Fruit fly (Drosophila melanogaster): ENCODE measurements around the gene CG31142.

CG31142 gene

DNA sequence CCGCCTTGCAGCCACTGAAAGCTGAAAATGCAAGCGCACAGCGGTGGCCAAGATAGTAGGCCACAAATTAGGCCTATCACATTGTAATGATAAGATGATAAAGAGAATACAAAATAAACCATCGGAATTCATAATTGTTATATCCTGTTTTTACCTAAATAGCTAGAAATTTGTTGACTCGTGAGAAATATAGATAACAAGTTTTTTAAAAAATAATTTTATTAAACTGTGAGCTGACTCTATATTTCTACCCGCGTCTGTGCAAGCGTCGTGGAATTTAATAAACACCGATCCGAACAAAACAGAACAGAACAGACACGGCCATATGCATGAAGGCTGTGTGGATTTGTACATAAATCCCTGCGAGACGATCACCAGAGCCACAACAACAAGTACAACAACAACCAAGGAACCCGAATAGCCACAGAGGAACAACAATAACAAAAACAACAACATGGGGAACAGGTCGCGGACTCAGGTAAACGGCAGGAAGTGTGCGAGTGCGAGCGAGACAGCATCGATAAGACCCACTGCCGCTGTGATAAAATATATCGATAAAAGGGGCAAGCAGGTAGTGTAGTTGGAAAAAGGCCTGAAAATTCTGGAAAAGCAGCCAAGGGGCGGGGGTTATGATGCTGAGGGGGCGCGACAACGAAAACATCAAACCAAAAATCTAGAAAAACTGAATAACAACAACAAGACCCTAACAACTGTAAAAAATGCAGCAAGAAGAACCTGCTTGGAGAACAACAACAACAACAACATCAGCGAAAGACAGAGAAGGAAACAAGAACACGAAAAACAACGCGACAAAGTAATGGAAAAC lies 42.6 kb upstream of the CG31142 start (continued):
- TF ChIP-seq CG11247 (GFP tag; IDR thresholded peaks at IDR 0.05) (peak; percentile 56), BEAF-32 (GFP tag; optimal IDR thresholded peaks at IDR 0.05) (no peak), sim (GFP tag; IDR thresholded peaks at IDR 0.05) (peak; percentile 83), ind (GFP tag; optimal IDR thresholded peaks at IDR 0.05) (peak; percentile 71), NfI (GFP tag; optimal IDR thresholded peaks at IDR 0.05) (peak; percentile 73), cad (GFP tag; optimal IDR thresholded peaks at IDR 0.05) (peak; percentile 42), nmo (GFP tag; optimal IDR thresholded peaks at IDR 0.05) (peak; percentile 94), sna (GFP tag; IDR thresholded peaks at IDR 0.05; ENCODE audit: partially characterized antibody) (no peak), CG10462 (GFP tag; optimal IDR thresholded peaks at IDR 0.05) (peak; percentile 74), CG12299 (tag; optimal IDR thresholded peaks at IDR 0.05) (peak; percentile 84), gsb-n (tag; optimal IDR thresholded peaks at IDR 0.05) (peak; percentile 94), usp (GFP tag; optimal IDR thresholded peaks at IDR 0.05) (no peak), CG31441 (GFP tag; IDR thresholded peaks at IDR 0.05) (peak; percentile 93), CG17328 (GFP tag; IDR thresholded peaks at IDR 0.05) (peak; percentile 90), sens (GFP tag) (peak; percentile 99), NFAT (GFP tag; IDR thresholded peaks at IDR 0.05) (no peak), H2.0 (GFP tag; IDR thresholded peaks at IDR 0.05) (no peak; the same call in none of the 2 replicates), seq (GFP tag; IDR thresholded peaks at IDR 0.05) (no peak; the same call in 1 of the 2 replicates), gfzf (GFP tag; optimal IDR thresholded peaks at IDR 0.05) (no peak), Fer3 (tag; optimal IDR thresholded peaks at IDR 0.05) (peak; percentile 67), CG5180 (GFP tag; optimal IDR thresholded peaks at IDR 0.05) (peak; percentile 76), CG2116 (GFP tag; optimal IDR thresholded peaks at IDR 0.05) (peak; percentile 59), peb (GFP tag; IDR thresholded peaks at IDR 0.05) (peak; percentile 87), Side (GFP tag; optimal IDR thresholded peaks at IDR 0.05) (peak; percentile 80), lov (optimal IDR thresholded peaks at IDR 0.05) (no peak), lov (GFP tag; IDR thresholded peaks at IDR 0.05) (peak; percentile 75; the same call in 2 of the 3 replicates), tll (GFP tag; optimal IDR thresholded peaks at IDR 0.05) (peak in 1 of 2 experiments; percentile 30), CkIIα-i1 (GFP tag; IDR thresholded peaks at IDR 0.05) (no peak), bbx (GFP tag; IDR thresholded peaks at IDR 0.05; ENCODE audit: partially characterized antibody) (no peak), sob (GFP tag; IDR thresholded peaks at IDR 0.05) (peak; percentile 77; the same call in 1 of the 2 replicates), CG11456 (GFP tag; IDR thresholded peaks at IDR 0.05) (peak; percentile 56; the same call in 1 of the 3 replicates), Max (GFP tag; optimal IDR thresholded peaks at IDR 0.05) (peak; percentile 81), ems (GFP tag; optimal IDR thresholded peaks at IDR 0.05) (peak; percentile 54), dati (GFP tag; IDR thresholded peaks at IDR 0.05) (0 out of 2 replicates have a peak, but pooled peaks have one; percentile 56), CG6854 (GFP tag; optimal IDR thresholded peaks at IDR 0.05) (peak; percentile 31), Atf6 (GFP tag; IDR thresholded peaks at IDR 0.05) (peak; percentile 76; the same call in 1 of the 2 replicates), Asciz (GFP tag; optimal IDR thresholded peaks at IDR 0.05) (peak; percentile 84), tup (GFP tag; optimal IDR thresholded peaks at IDR 0.05) (peak; percentile 36), ham (GFP tag; IDR thresholded peaks at IDR 0.05) (no peak), CG12942 (GFP tag; optimal IDR thresholded peaks at IDR 0.05) (peak; percentile 69), CG6654 (GFP tag; optimal IDR thresholded peaks at IDR 0.05) (peak; percentile 22), Xbp1 (GFP tag; optimal IDR thresholded peaks at IDR 0.05) (peak; percentile 83), prd (optimal IDR thresholded peaks at IDR 0.05) (no peak), prd (GFP tag; IDR thresholded peaks at IDR 0.05) (peak; percentile 92), Usf (GFP tag; optimal IDR thresholded peaks at IDR 0.05) (peak; percentile 76), CG13287 (GFP tag; IDR thresholded peaks at IDR 0.05; ENCODE audit: partially characterized antibody) (no peak), CG11560 (tag; IDR thresholded peaks at IDR 0.05) (peak; percentile 52; the same call in 1 of the 3 replicates), nerfin-2 (GFP tag; IDR thresholded peaks at IDR 0.05; ENCODE audit: partially characterized antibody) (no peak), ssp (GFP tag; IDR thresholded peaks at IDR 0.05) (peak; percentile 71)

Measured in whole organism, embryonic.